Fruit fly (Drosophila melanogaster) whole organism, embryonic: ENCODE measurements around the gene parvin.

Experiments used
- Blimp-1 ChIP-seq: fragments of 200-800 bp; sonication (Bioruptor generic); optimal IDR thresholded peaks from 3 replicates; lab custom pipeline; 2018; ENCODE audit warnings: missing biosample characterization, missing genetic modification characterization, mild to moderate bottlenecking, moderate library complexity, missing genetic modification reagents
- CG10431 ChIP-seq: fragments of 200-800 bp; sonication (Bioruptor generic); optimal IDR thresholded peaks from 3 replicates; lab custom pipeline; 2018; ENCODE audit warnings: missing biosample characterization, mild to moderate bottlenecking, missing genetic modification characterization
- CG14441 ChIP-seq: fragments of 200-800 bp; sonication (Bioruptor generic); IDR thresholded peaks from 2 replicates; pipeline ENCODE4 v1.3.6; 2022; ENCODE audit warnings: missing biosample characterization, missing genetic modification characterization
- CG1529 ChIP-seq: fragments of 200-800 bp; sonication (Bioruptor generic); optimal IDR thresholded peaks from 3 replicates; lab custom pipeline; 2018; ENCODE audit warnings: missing biosample characterization, missing genetic modification characterization
- CG15696 ChIP-seq: fragments of 200-800 bp; sonication (Bioruptor generic); optimal IDR thresholded peaks from 2 replicates; lab custom pipeline; 2019; ENCODE audit warnings: missing biosample characterization, mild to moderate bottlenecking, missing genetic modification characterization, moderate library complexity
- CG18011 ChIP-seq: fragments of 200-800 bp; sonication (Bioruptor generic); optimal IDR thresholded peaks from 2 replicates; lab custom pipeline; 2017; ENCODE audit warnings: missing biosample characterization, missing genetic modification characterization, mild to moderate bottlenecking, moderate library complexity, missing genotype
- CG2129 ChIP-seq: fragments of 200-800 bp; sonication (Bioruptor generic); IDR thresholded peaks from 2 replicates; pipeline ENCODE4 v1.3.6; 2022; ENCODE audit warnings: missing biosample characterization, missing genetic modification characterization; ENCODE audit not compliant: partially characterized antibody
- CG30020 ChIP-seq: fragments of 200-800 bp; optimal IDR thresholded peaks from 2 replicates; lab custom pipeline; 2019; ENCODE audit warnings: missing biosample characterization, mild to moderate bottlenecking, missing genetic modification characterization, moderate library complexity
- CG4360 ChIP-seq: fragments of 200-800 bp; sonication (Bioruptor generic); IDR thresholded peaks from 2 replicates; pipeline ENCODE4 v1.3.6; 2022; ENCODE audit warnings: missing biosample characterization, missing genetic modification characterization
- CG4730 ChIP-seq: fragments of 200-800 bp; sonication (Bioruptor generic); IDR thresholded peaks from 2 replicates; pipeline ENCODE4 v1.3.6; 2022; ENCODE audit warnings: missing biosample characterization, missing genetic modification characterization
- CG7271 ChIP-seq: fragments of 200-800 bp; sonication (Bioruptor generic); optimal IDR thresholded peaks from 2 replicates; lab custom pipeline; 2018; ENCODE audit warnings: missing biosample characterization, mild to moderate bottlenecking, missing genetic modification characterization, moderate library complexity
- CG7963 ChIP-seq: fragments of 200-800 bp; sonication (Bioruptor generic); IDR thresholded peaks from 3 replicates; pipeline ENCODE4 v1.3.6; 2022; ENCODE audit warnings: missing biosample characterization, missing genetic modification characterization; ENCODE audit not compliant: partially characterized antibody
- CG8924 ChIP-seq: fragments of 200-800 bp; optimal IDR thresholded peaks from 3 replicates; lab custom pipeline; 2019; ENCODE audit warnings: missing biosample characterization, mild to moderate bottlenecking, missing genetic modification characterization, moderate library complexity
- CG9797 ChIP-seq: fragments of 200-800 bp; sonication (Bioruptor generic); optimal IDR thresholded peaks from 3 replicates; lab custom pipeline; 2018; ENCODE audit warnings: missing biosample characterization, mild to moderate bottlenecking, missing genetic modification characterization
- CkIIα-i1 ChIP-seq: fragments of 200-800 bp; sonication (Bioruptor generic); IDR thresholded peaks from 2 replicates; pipeline ENCODE4 v1.3.6; 2022; ENCODE audit warnings: missing biosample characterization, missing genetic modification characterization
- D ChIP-seq, 2 experiments: fragments of 200-800 bp in 1 of 2; fragments of >200 bp in 1 of 2; sonication (Bioruptor generic) in 1 of 2; optimal IDR thresholded peaks; 2 replicates in 1 of 2; 3 replicates in 1 of 2; lab custom pipeline; 2017; ENCODE audit warnings: mild to moderate bottlenecking in 1 of 2, missing biosample characterization in 1 of 2, missing genetic modification characterization in 1 of 2, missing genetic modification reagents in 1 of 2
- Dad ChIP-seq: fragments of 200-800 bp; sonication (Bioruptor generic); optimal IDR thresholded peaks from 3 replicates; lab custom pipeline; 2016; ENCODE audit warnings: missing biosample characterization, missing genetic modification characterization
- Eip74EF ChIP-seq, 2 experiments: fragments of 200-800 bp in 1 of 2; fragments of >200 bp in 1 of 2; sonication (Bioruptor generic) in 1 of 2; optimal IDR thresholded peaks; 2 replicates each; lab custom pipeline; 2017 to 2019; ENCODE audit warnings: missing biosample characterization in 2 of 2, missing genetic modification characterization in 2 of 2, mild to moderate bottlenecking in 1 of 2, moderate library complexity in 1 of 2
- Ets65A ChIP-seq: fragments of 200-800 bp; sonication (Bioruptor generic); peaks from one replicate; lab custom pipeline; 2016; ENCODE audit warnings: missing biosample characterization, missing genetic modification characterization
- HLH4C ChIP-seq: fragments of 200-800 bp; sonication (Bioruptor generic); IDR thresholded peaks from 3 replicates; pipeline ENCODE4 v1.3.6; 2022; ENCODE audit warnings: missing biosample characterization, missing genetic modification characterization; ENCODE audit not compliant: partially characterized antibody
- Hey ChIP-seq: fragments of 200-800 bp; sonication (Bioruptor generic); optimal IDR thresholded peaks from 3 replicates; lab custom pipeline; 2018; ENCODE audit warnings: missing biosample characterization, mild to moderate bottlenecking, missing genetic modification characterization
- Max ChIP-seq: fragments of 200-800 bp; sonication (Bioruptor generic); optimal IDR thresholded peaks from 2 replicates; lab custom pipeline; 2016; ENCODE audit warnings: missing biosample characterization, mild to moderate bottlenecking, missing genetic modification characterization
- Med ChIP-seq: fragments of 200-800 bp; sonication (Bioruptor generic); peaks from one replicate; lab custom pipeline; 2016; ENCODE audit warnings: missing biosample characterization, missing genetic modification characterization, mild to moderate bottlenecking, inconsistent platforms, moderate library complexity
- Opbp ChIP-seq: fragments of 200-800 bp; sonication (Bioruptor generic); IDR thresholded peaks from 3 replicates; pipeline ENCODE4 v1.3.6; 2022; ENCODE audit warnings: missing biosample characterization, missing genetic modification characterization; ENCODE audit not compliant: partially characterized antibody
- Sry-δ ChIP-seq: fragments of 200-800 bp; sonication (Bioruptor generic); optimal IDR thresholded peaks from 2 replicates; lab custom pipeline; 2016; ENCODE audit warnings: missing biosample characterization, missing genetic modification characterization
- Tbp ChIP-seq: fragments of >200 bp; optimal IDR thresholded peaks from 2 replicates; lab custom pipeline; 2018; ENCODE audit warnings: missing biosample characterization, missing genetic modification characterization
- Trl ChIP-seq, 3 experiments: fragments of >200 bp in 2 of 3; fragments of 200-800 bp in 1 of 3; sonication (Bioruptor generic) in 1 of 3; optimal IDR thresholded peaks; 2 replicates in 1 of 3; 3 replicates in 2 of 3; lab custom pipeline; 2016 to 2017; ENCODE audit warnings: missing biosample characterization in 1 of 3, missing genetic modification characterization in 1 of 3
- Xbp1 ChIP-seq: fragments of 200-800 bp; sonication (Bioruptor generic); optimal IDR thresholded peaks from 3 replicates; lab custom pipeline; 2016; ENCODE audit warnings: missing biosample characterization, mild to moderate bottlenecking, missing genetic modification characterization
- abd-A ChIP-seq: fragments of 200-800 bp; sonication (Bioruptor generic); optimal IDR thresholded peaks from 3 replicates; lab custom pipeline; 2019; ENCODE audit warnings: missing biosample characterization, mild to moderate bottlenecking, missing genetic modification characterization, moderate library complexity
- bigmax ChIP-seq: fragments of 200-800 bp; sonication (Bioruptor generic); optimal IDR thresholded peaks from 2 replicates; lab custom pipeline; 2018; ENCODE audit warnings: missing biosample characterization, mild to moderate bottlenecking, missing genetic modification characterization
- cg ChIP-seq: fragments of 200-800 bp; sonication (Bioruptor generic); optimal IDR thresholded peaks from 3 replicates; lab custom pipeline; 2019; ENCODE audit warnings: missing biosample characterization, mild to moderate bottlenecking, missing genetic modification characterization, moderate library complexity
- croc ChIP-seq: fragments of 200-800 bp; sonication (Bioruptor generic); conservative IDR thresholded peaks from 3 replicates; pipeline ENCODE4 v1.3.6; 2022; ENCODE audit warnings: missing biosample characterization, missing genetic modification characterization
- crol ChIP-seq: fragments of 200-800 bp; sonication (Bioruptor generic); IDR thresholded peaks from 2 replicates; pipeline ENCODE4 v1.3.6; 2022; ENCODE audit warnings: missing biosample characterization, missing genetic modification characterization
- eve ChIP-seq, 2 experiments: fragments of >200 bp; optimal IDR thresholded peaks; 2 replicates each; lab custom pipeline; 2017; ENCODE audit warnings: missing biosample characterization in 2 of 2, missing genetic modification characterization in 2 of 2
- fd3F ChIP-seq: fragments of 200-800 bp; sonication (Bioruptor generic); optimal IDR thresholded peaks from 2 replicates; lab custom pipeline; 2018; ENCODE audit warnings: missing biosample characterization, mild to moderate bottlenecking, missing genetic modification characterization, moderate library complexity
- grau ChIP-seq: fragments of 200-800 bp; optimal IDR thresholded peaks from 3 replicates; lab custom pipeline; 2019; ENCODE audit warnings: missing biosample characterization, mild to moderate bottlenecking, missing genetic modification characterization, moderate library complexity
- ham ChIP-seq: fragments of 200-800 bp; sonication (Bioruptor generic); IDR thresholded peaks from 2 replicates; pipeline ENCODE4 v1.3.6; 2022; ENCODE audit warnings: missing biosample characterization, missing genetic modification characterization
- klu ChIP-seq: fragments of 200-800 bp; sonication (Bioruptor generic); IDR thresholded peaks from 2 replicates; pipeline ENCODE4 v1.3.6; 2022; ENCODE audit warnings: missing biosample characterization, missing genetic modification characterization
- mirr ChIP-seq: fragments of 200-800 bp; sonication (Bioruptor generic); optimal IDR thresholded peaks from 3 replicates; lab custom pipeline; 2018; ENCODE audit warnings: missing biosample characterization, mild to moderate bottlenecking, missing genetic modification characterization
- nerfin-1 ChIP-seq: fragments of 200-800 bp; sonication (Bioruptor generic); optimal IDR thresholded peaks from 3 replicates; lab custom pipeline; 2019; ENCODE audit warnings: missing biosample characterization, mild to moderate bottlenecking, missing genetic modification characterization, moderate library complexity
- p53 ChIP-seq: fragments of 200-800 bp; sonication (Bioruptor generic); optimal IDR thresholded peaks from 2 replicates; lab custom pipeline; 2016; ENCODE audit warnings: missing biosample characterization, missing genetic modification characterization
- ranshi ChIP-seq: fragments of 200-800 bp; sonication (Bioruptor generic); IDR thresholded peaks from 2 replicates; pipeline ENCODE4 v1.3.6; 2022; ENCODE audit warnings: missing biosample characterization, missing genetic modification characterization
- sd ChIP-seq: fragments of 200-800 bp; sonication (Bioruptor generic); optimal IDR thresholded peaks from 3 replicates; lab custom pipeline; 2018; ENCODE audit warnings: missing biosample characterization, mild to moderate bottlenecking, missing genetic modification characterization, moderate library complexity
- sqz ChIP-seq: fragments of 200-800 bp; sonication (Bioruptor generic); optimal IDR thresholded peaks from 3 replicates; lab custom pipeline; 2018; ENCODE audit warnings: missing biosample characterization, mild to moderate bottlenecking, missing genetic modification characterization
- stc ChIP-seq: fragments of 200-800 bp; sonication (Bioruptor generic); IDR thresholded peaks from 2 replicates; pipeline ENCODE4 v1.3.6; 2022; ENCODE audit warnings: missing biosample characterization, missing genetic modification characterization
- sug ChIP-seq: fragments of 200-800 bp; optimal IDR thresholded peaks from 2 replicates; lab custom pipeline; 2019; ENCODE audit warnings: missing biosample characterization, mild to moderate bottlenecking, missing genetic modification characterization, moderate library complexity
- tll ChIP-seq, 2 experiments: fragments of 200-800 bp in 1 of 2; fragments of >200 bp in 1 of 2; sonication (Bioruptor generic) in 1 of 2; optimal IDR thresholded peaks; 2 replicates each; lab custom pipeline; 2017 to 2019; ENCODE audit warnings: missing biosample characterization in 2 of 2, missing genetic modification characterization in 2 of 2, mild to moderate bottlenecking in 1 of 2, moderate library complexity in 1 of 2

The parvin gene

dm6 chrX:19788621-19788944 is 42.7 kb downstream of the parvin start:
- TF ChIP-seq CG7271 (tag; lab: Kevin White, UChicago) (no peak), p53 (GFP tag; lab: Kevin White, UChicago) (no peak), sqz (GFP tag; lab: Kevin White, UChicago) (no peak), sug (tag; lab: Kevin White, UChicago) (no peak), CG7963 (GFP tag; lab: Robert Waterston, UW) (0 out of 3 replicates have a peak, but pooled peaks have one; percentile 13), CG2129 (GFP tag; lab: Robert Waterston, UW) (no peak), Dad (GFP tag; lab: Kevin White, UChicago) (no peak), Med (GFP tag; lab: Kevin White, UChicago) (peak; percentile 42), CG15696 (tag; lab: Kevin White, UChicago) (no peak), D (optimal IDR thresholded peaks at IDR 0.05; lab: Kevin White, UChicago) (peak; percentile 71), D (GFP tag; optimal IDR thresholded peaks at IDR 0.05; lab: Kevin White, UChicago) (no peak), CG18011 (GFP tag; lab: Kevin White, UChicago) (no peak), nerfin-1 (tag; lab: Kevin White, UChicago) (peak; percentile 62), mirr (GFP tag; lab: Kevin White, UChicago) (no peak), cg (GFP tag; lab: Kevin White, UChicago) (peak; percentile 17), Trl (optimal IDR thresholded peaks at IDR 0.05; lab: Kevin White, UChicago) (peak in 1 of 2 experiments; percentile 3), Trl (GFP tag; optimal IDR thresholded peaks at IDR 0.05; lab: Kevin White, UChicago) (no peak), CG4360 (peak; percentile 67), eve (GFP tag; optimal IDR thresholded peaks at IDR 0.05; lab: Kevin White, UChicago) (no peak), Eip74EF (GFP tag; optimal IDR thresholded peaks at IDR 0.05; lab: Kevin White, UChicago) (no peak), CG4730 (GFP tag; lab: Robert Waterston, UW) (no peak), Xbp1 (GFP tag; lab: Kevin White, UChicago) (no peak)

dm6 chrX:19791832-19792231 is 46.0 kb downstream of the parvin start:
- peak; percentile 13 for TF ChIP-seq Blimp-1 (GFP tag; lab: Kevin White, UChicago)
- TF ChIP-seq Opbp = no peak
- TF ChIP-seq grau (tag; lab: Kevin White, UChicago) = no peak
- peak; percentile 42 for TF ChIP-seq Med (GFP tag; lab: Kevin White, UChicago)
- TF ChIP-seq abd-A = peak; percentile 41
- TF ChIP-seq crol (GFP tag; lab: Robert Waterston, UW) = peak; percentile 56
- peak; percentile 38 for TF ChIP-seq Ets65A (GFP tag; lab: Kevin White, UChicago)

DNA sequence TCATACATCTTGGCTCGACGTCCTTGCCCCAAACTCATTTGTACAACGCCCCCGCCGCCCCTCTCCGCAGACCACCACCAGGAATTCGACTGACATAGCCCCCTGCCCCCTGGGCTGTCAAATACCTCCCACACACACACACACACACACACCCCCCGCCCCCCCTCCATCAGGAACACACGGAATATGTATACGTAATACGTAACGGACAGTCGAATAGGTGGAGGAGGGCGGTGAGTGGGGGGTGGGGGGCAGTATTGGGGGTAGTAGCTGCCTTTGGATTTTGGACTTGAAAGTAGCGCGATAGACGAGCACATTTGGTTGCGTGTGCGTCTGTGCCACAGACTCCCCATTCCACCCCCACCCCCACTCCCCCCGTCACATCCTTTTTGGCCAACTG is 46.7 kb downstream of the parvin start:
- no peak for TF ChIP-seq CG10431 (GFP tag; lab: Kevin White, UChicago)
- no peak for TF ChIP-seq Sry-δ
- no peak for TF ChIP-seq klu (GFP tag; lab: Robert Waterston, UW)
- no peak for TF ChIP-seq stc (GFP tag; lab: Robert Waterston, UW)
- TF ChIP-seq bigmax (GFP tag; lab: Kevin White, UChicago) = no peak
- no peak for TF ChIP-seq ranshi (GFP tag; lab: Robert Waterston, UW)
- no peak for TF ChIP-seq CG8924 (tag; lab: Kevin White, UChicago)
- TF ChIP-seq HLH4C = no peak
- TF ChIP-seq CG14441 (GFP tag; lab: Robert Waterston, UW) = no peak
- TF ChIP-seq Hey (tag; lab: Kevin White, UChicago) = peak; percentile 32
- TF ChIP-seq fd3F (GFP tag; lab: Kevin White, UChicago) = no peak
- TF ChIP-seq tll (GFP tag; optimal IDR thresholded peaks at IDR 0.05; lab: Kevin White, UChicago) = no peak
- TF ChIP-seq CkIIα-i1 (GFP tag; lab: Robert Waterston, UW) = no peak
- TF ChIP-seq Max (GFP tag; lab: Kevin White, UChicago) = no peak
- no peak for TF ChIP-seq Tbp (GFP tag; lab: Kevin White, UChicago)
- no peak for TF ChIP-seq CG9797 (GFP tag; lab: Kevin White, UChicago)
- no peak for TF ChIP-seq croc (GFP tag; lab: Robert Waterston, UW)
- TF ChIP-seq sd (tag; lab: Kevin White, UChicago) = peak; percentile 29
- TF ChIP-seq cg (GFP tag; lab: Kevin White, UChicago) = peak; percentile 26
- TF ChIP-seq CG1529 (GFP tag; lab: Kevin White, UChicago) = no peak
- TF ChIP-seq Blimp-1 (GFP tag; lab: Kevin White, UChicago) = no peak
- TF ChIP-seq CG30020 (tag; lab: Kevin White, UChicago) = no peak
- TF ChIP-seq ham = no peak
